Fruit fly (Drosophila melanogaster) whole organism, embryonic: ENCODE measurements around the gene Sdic1.

Experiments used
- CG4707 ChIP-seq: fragments of 200-800 bp; sonication (Bioruptor generic); optimal IDR thresholded peaks from 2 replicates; lab custom pipeline; 2018; ENCODE audit warnings: missing biosample characterization, mild to moderate bottlenecking, missing genetic modification characterization, moderate library complexity
- ap ChIP-seq: fragments of 200-800 bp; sonication (Bioruptor generic); IDR thresholded peaks from 2 replicates; pipeline ENCODE4 v1.3.6; 2022; ENCODE audit warnings: missing biosample characterization, missing genetic modification characterization

- no peak for TF ChIP-seq CG4707
- TF ChIP-seq ap (GFP tag; lab: Robert Waterston, UW) = no peak
These were observed 19.9 kb downstream of the Sdic1 start for dm6 chrX:20158491-20158890.
